Worm (Caenorhabditis elegans) whole organism, late embryonic: ENCODE measurements around the gene F33A8.4.

Source experiments
- C08G9.2 ChIP-seq: sonication (generic microtip); optimal IDR thresholded peaks from 2 replicates; lab custom pipeline; 2016; ENCODE audit warnings: mild to moderate bottlenecking, missing genetic modification characterization, moderate library complexity, missing compliant biosample characterization
- C38D4.7 ChIP-seq: fragments of 200-800 bp; sonication (Bioruptor generic); optimal IDR thresholded peaks from 2 replicates; lab custom pipeline; 2018; ENCODE audit warnings: mild to moderate bottlenecking, missing genetic modification characterization, moderate library complexity, missing compliant biosample characterization
- F13H6.1 ChIP-seq: sonication (generic microtip); optimal IDR thresholded peaks from 2 replicates; lab custom pipeline; 2016; ENCODE audit warnings: missing genetic modification characterization, missing compliant biosample characterization
- K09A11.1 ChIP-seq: sonication (generic microtip); optimal IDR thresholded peaks from 2 replicates; lab custom pipeline; 2017; ENCODE audit warnings: antibody characterized with exemption, mild to moderate bottlenecking, missing genetic modification characterization, missing compliant biosample characterization; ENCODE audit not compliant: insufficient read depth
- T23F11.4 ChIP-seq: fragments of 200-800 bp; sonication (Bioruptor generic); optimal IDR thresholded peaks from 2 replicates; lab custom pipeline; 2018; ENCODE audit warnings: mild to moderate bottlenecking, missing genetic modification characterization, missing compliant biosample characterization
- Y22D7AL.16 ChIP-seq: sonication (generic microtip); optimal IDR thresholded peaks from 2 replicates; lab custom pipeline; 2016; ENCODE audit warnings: missing genetic modification characterization, missing compliant biosample characterization
- ama-1 ChIP-seq: fragments of 150-350 bp; optimal IDR thresholded peaks from 2 replicates; lab custom pipeline; 2014
- ceh-18 ChIP-seq: sonication (generic microtip); optimal IDR thresholded peaks from 2 replicates; lab custom pipeline; 2016; ENCODE audit warnings: missing genetic modification characterization, missing compliant biosample characterization
- ceh-19 ChIP-seq: fragments of 200-800 bp; sonication (Bioruptor generic); optimal IDR thresholded peaks from 2 replicates; lab custom pipeline; 2018; ENCODE audit warnings: mild to moderate bottlenecking, missing genetic modification characterization, missing compliant biosample characterization
- ceh-2 ChIP-seq: sonication (generic microtip); optimal IDR thresholded peaks from 2 replicates; lab custom pipeline; 2016; ENCODE audit warnings: missing genotype, missing genetic modification characterization, missing compliant biosample characterization
- ceh-22 ChIP-seq: sonication (generic microtip); optimal IDR thresholded peaks from 2 replicates; lab custom pipeline; 2017; ENCODE audit warnings: missing biosample characterization, missing genetic modification characterization
- ceh-24 ChIP-seq: sonication (generic microtip); optimal IDR thresholded peaks from 2 replicates; lab custom pipeline; 2016; ENCODE audit warnings: mild to moderate bottlenecking, missing genetic modification characterization, missing compliant biosample characterization
- ceh-6 ChIP-seq: fragments of 200-800 bp; sonication (Bioruptor generic); optimal IDR thresholded peaks from 2 replicates; lab custom pipeline; 2018; ENCODE audit warnings: mild to moderate bottlenecking, missing genetic modification characterization, missing compliant biosample characterization
- che-1 ChIP-seq: sonication (generic microtip); optimal IDR thresholded peaks from 2 replicates; lab custom pipeline; 2016; ENCODE audit warnings: mild to moderate bottlenecking, missing genetic modification characterization, missing compliant biosample characterization
- dve-1 ChIP-seq: sonication (generic microtip); optimal IDR thresholded peaks from 2 replicates; lab custom pipeline; 2017; ENCODE audit warnings: antibody characterized with exemption, mild to moderate bottlenecking, missing genetic modification characterization, missing compliant biosample characterization
- eyg-1 ChIP-seq: sonication (generic microtip); optimal IDR thresholded peaks from 2 replicates; lab custom pipeline; 2016; ENCODE audit warnings: missing genotype, missing genetic modification characterization, missing compliant biosample characterization
- fkh-10 ChIP-seq: fragments of 150-350 bp; optimal IDR thresholded peaks from 2 replicates; lab custom pipeline; 2014; ENCODE audit warnings: missing biosample characterization, missing genetic modification reagents, missing genetic modification characterization
- hlh-13 ChIP-seq: fragments of 200-800 bp; sonication (Bioruptor generic); optimal IDR thresholded peaks from 2 replicates; lab custom pipeline; 2018; ENCODE audit warnings: mild to moderate bottlenecking, missing genetic modification characterization, missing compliant biosample characterization
- hlh-15 ChIP-seq: sonication (generic microtip); optimal IDR thresholded peaks from 2 replicates; lab custom pipeline; 2016; ENCODE audit warnings: missing genetic modification characterization, missing compliant biosample characterization
- hlh-6 ChIP-seq: sonication (generic microtip); optimal IDR thresholded peaks from 2 replicates; lab custom pipeline; 2016; ENCODE audit warnings: missing genotype, missing genetic modification characterization, missing compliant biosample characterization
- lim-6 ChIP-seq: sonication (generic microtip); optimal IDR thresholded peaks from 2 replicates; lab custom pipeline; 2016; ENCODE audit warnings: missing genetic modification characterization, missing compliant biosample characterization
- lin-11 ChIP-seq: fragments of 200-800 bp; sonication (Bioruptor generic); optimal IDR thresholded peaks from 2 replicates; lab custom pipeline; 2018; ENCODE audit warnings: mild to moderate bottlenecking, missing genetic modification characterization, missing compliant biosample characterization
- madf-2 ChIP-seq: sonication (generic microtip); optimal IDR thresholded peaks from 2 replicates; lab custom pipeline; 2017; ENCODE audit warnings: missing genetic modification characterization, missing compliant biosample characterization
- mec-3 ChIP-seq: sonication (generic microtip); optimal IDR thresholded peaks from 2 replicates; lab custom pipeline; 2016; ENCODE audit warnings: borderline replicate concordance, missing genetic modification characterization, missing compliant biosample characterization
- nhr-232 ChIP-seq: sonication (generic microtip); optimal IDR thresholded peaks from 2 replicates; lab custom pipeline; 2016; ENCODE audit warnings: missing genetic modification characterization, missing compliant biosample characterization
- npax-4 ChIP-seq: sonication (generic microtip); optimal IDR thresholded peaks from 2 replicates; lab custom pipeline; 2016; ENCODE audit warnings: missing genetic modification characterization, missing compliant biosample characterization
- odd-2 ChIP-seq: sonication (generic microtip); optimal IDR thresholded peaks from 2 replicates; lab custom pipeline; 2017; ENCODE audit warnings: antibody characterized with exemption, mild to moderate bottlenecking, missing genetic modification characterization, missing compliant biosample characterization
- pat-9 ChIP-seq: fragments of 200-800 bp; sonication (Bioruptor generic); optimal IDR thresholded peaks from 2 replicates; lab custom pipeline; 2018; ENCODE audit warnings: mild to moderate bottlenecking, missing genetic modification characterization, moderate library complexity, missing compliant biosample characterization
- pha-2 ChIP-seq: sonication (generic microtip); optimal IDR thresholded peaks from 2 replicates; lab custom pipeline; 2017; ENCODE audit warnings: mild to moderate bottlenecking, missing genetic modification characterization, missing compliant biosample characterization
- pha-4 ChIP-seq: fragments of 150-350 bp; optimal IDR thresholded peaks from 2 replicates; lab custom pipeline; 2018; ENCODE audit warnings: missing biosample characterization, missing genetic modification reagents, missing genetic modification characterization
- rnt-1 ChIP-seq: sonication (generic microtip); optimal IDR thresholded peaks from 2 replicates; lab custom pipeline; 2016; ENCODE audit warnings: missing genetic modification characterization, missing compliant biosample characterization
- sdc-2 ChIP-seq: sonication (generic microtip); optimal IDR thresholded peaks from 2 replicates; lab custom pipeline; 2016; ENCODE audit warnings: missing genotype, missing genetic modification characterization, missing compliant biosample characterization
- sox-2 ChIP-seq: fragments of 200-800 bp; sonication (Bioruptor generic); IDR thresholded peaks from 2 replicates; pipeline ENCODE4 v1.3.6; 2022; ENCODE audit warnings: missing genetic modification reagents, missing genetic modification characterization, missing compliant biosample characterization
- tbx-2 ChIP-seq: sonication (generic microtip); optimal IDR thresholded peaks from 2 replicates; lab custom pipeline; 2016; ENCODE audit warnings: missing genetic modification characterization, missing compliant biosample characterization
- unc-42 ChIP-seq: sonication (generic microtip); optimal IDR thresholded peaks from 2 replicates; lab custom pipeline; 2016; ENCODE audit warnings: missing genotype, missing genetic modification characterization, missing compliant biosample characterization
- unc-55 ChIP-seq: sonication (generic microtip); optimal IDR thresholded peaks from 2 replicates; lab custom pipeline; 2017; ENCODE audit warnings: missing biosample characterization, missing genetic modification reagents, missing genetic modification characterization
- unc-86 ChIP-seq: sonication (generic microtip); optimal IDR thresholded peaks from 2 replicates; lab custom pipeline; 2016; ENCODE audit warnings: missing genetic modification characterization, missing compliant biosample characterization
- ztf-16 ChIP-seq: sonication (generic microtip); optimal IDR thresholded peaks from 2 replicates; lab custom pipeline; 2017; ENCODE audit warnings: missing genetic modification characterization, missing compliant biosample characterization

Gene F33A8.4

ce11 chrII:11040140-11040539 lies 8.7 kb downstream of the F33A8.4 start:
- no peak for TF ChIP-seq madf-2 (tag; lab: Kevin White, UChicago)
- TF ChIP-seq C38D4.7 (GFP tag; lab: Kevin White, UChicago): no peak
- no peak for TF ChIP-seq ceh-24 (tag; lab: Kevin White, UChicago)
- TF ChIP-seq pha-2 (tag; lab: Kevin White, UChicago): no peak
- no peak for TF ChIP-seq fkh-10 (GFP tag; lab: Kevin White, UChicago)
- no peak for TF ChIP-seq lim-6 (tag; lab: Kevin White, UChicago)
- no peak for TF ChIP-seq ama-1 (lab: Kevin White, UChicago)
- no peak for TF ChIP-seq tbx-2 (tag; lab: Kevin White, UChicago)

- TF ChIP-seq dve-1 (no peak), ceh-2 (tag; lab: Kevin White, UChicago) (no peak), odd-2 (no peak), madf-2 (tag; lab: Kevin White, UChicago) (no peak), pat-9 (tag; lab: Kevin White, UChicago) (no peak), ztf-16 (tag; lab: Kevin White, UChicago) (no peak), Y22D7AL.16 (tag; lab: Kevin White, UChicago) (no peak), lin-11 (tag; lab: Kevin White, UChicago) (no peak), hlh-15 (tag; lab: Kevin White, UChicago) (no peak), pha-4 (tag; lab: Kevin White, UChicago) (no peak), C08G9.2 (tag; lab: Kevin White, UChicago) (no peak), T23F11.4 (GFP tag; lab: Kevin White, UChicago) (no peak), unc-55 (GFP tag; lab: Kevin White, UChicago) (no peak), che-1 (tag; lab: Kevin White, UChicago) (no peak), F13H6.1 (tag; lab: Kevin White, UChicago) (no peak), ceh-18 (tag; lab: Kevin White, UChicago) (no peak), ceh-6 (GFP tag; lab: Kevin White, UChicago) (no peak), unc-86 (tag; lab: Kevin White, UChicago) (no peak), sdc-2 (tag; lab: Kevin White, UChicago) (no peak), tbx-2 (tag; lab: Kevin White, UChicago) (no peak)
- TF ChIP-seq, all 69 proteins: peak for 0
Measured at ce11 chrII:11035774-11036173, 13.1 kb downstream of the F33A8.4 start, which contains the start of gene srlf-15. Gene srlf-15 (plus strand): TSS chrII:11036074.

DNA sequence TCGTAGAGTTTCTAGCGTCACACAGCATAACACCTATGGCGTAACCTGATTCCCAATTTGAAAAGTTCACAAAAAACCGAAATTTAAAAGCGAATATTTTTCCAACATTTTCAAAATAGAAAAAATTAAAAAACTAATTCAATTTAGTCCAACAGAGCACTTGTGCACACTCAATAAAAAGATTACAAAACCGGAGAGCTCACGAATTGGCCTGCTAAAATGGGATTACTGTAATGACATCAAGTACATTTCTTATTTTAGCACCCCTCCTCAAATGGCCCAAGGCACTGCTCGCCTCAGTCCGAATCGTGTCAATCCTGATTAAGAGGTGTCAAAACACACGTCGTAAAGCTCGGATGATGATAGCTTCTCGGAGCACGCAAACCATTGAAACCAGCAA lies 16.0 kb downstream of the F33A8.4 start:
- TF ChIP-seq unc-42 (tag; lab: Kevin White, UChicago) (peak; percentile 79), sox-2 (GFP tag; lab: Robert Waterston, UW) (no peak)

ce11 chrII:11030297-11030696 lies 18.5 kb downstream of the F33A8.4 start, which contains the start of gene nlp-18:
Gene nlp-18 (minus strand): TSS chrII:11030397.
- TF ChIP-seq hlh-6: no peak
- no peak for TF ChIP-seq mec-3 (tag; lab: Kevin White, UChicago)
- TF ChIP-seq nhr-232 (tag; lab: Kevin White, UChicago): no peak
- no peak for TF ChIP-seq ceh-18 (tag; lab: Kevin White, UChicago)
- no peak for TF ChIP-seq hlh-13 (GFP tag; lab: Kevin White, UChicago)
- no peak for TF ChIP-seq unc-86 (tag; lab: Kevin White, UChicago)
- TF ChIP-seq ceh-22 (tag; lab: Kevin White, UChicago): no peak
- TF ChIP-seq npax-4 (tag; lab: Kevin White, UChicago): no peak
- no peak for TF ChIP-seq ceh-19 (GFP tag; lab: Kevin White, UChicago)
- no peak for TF ChIP-seq ceh-6 (GFP tag; lab: Kevin White, UChicago)
- no peak for TF ChIP-seq pha-2 (tag; lab: Kevin White, UChicago)
- no peak for TF ChIP-seq ceh-24 (tag; lab: Kevin White, UChicago)
- no peak for TF ChIP-seq rnt-1 (tag; lab: Kevin White, UChicago)
- TF ChIP-seq K09A11.1 (tag; lab: Kevin White, UChicago): no peak
- no peak for TF ChIP-seq eyg-1 (tag; lab: Kevin White, UChicago)
